Fruit fly (Drosophila melanogaster) whole organism, adult: ENCODE data around the gene kek6.
A peak's percentile ranks its signal among the peaks of the same experiment; 100 is the strongest.

Experiments
- CG11617 ChIP-seq: fragments of 200-800 bp; sonication (Bioruptor generic); optimal IDR thresholded peaks from 2 replicates; lab custom pipeline; 2017; ENCODE audit warnings: mild to moderate bottlenecking, missing biosample characterization, missing genetic modification reagents, missing genetic modification characterization
- CG12768 ChIP-seq: fragments of 200-800 bp; sonication (Bioruptor generic); optimal IDR thresholded peaks from 2 replicates; lab custom pipeline; 2017; ENCODE audit warnings: missing biosample characterization, missing genetic modification characterization, mild to moderate bottlenecking, moderate library complexity, missing genetic modification reagents
- CG14711 ChIP-seq: fragments of 200-800 bp; sonication (Bioruptor generic); optimal IDR thresholded peaks from 2 replicates; lab custom pipeline; 2018; ENCODE audit warnings: missing biosample characterization, mild to moderate bottlenecking, missing genetic modification characterization, moderate library complexity
- CG1620 ChIP-seq: fragments of 200-800 bp; sonication (Bioruptor generic); optimal IDR thresholded peaks from 2 replicates; lab custom pipeline; 2016; ENCODE audit warnings: missing biosample characterization, missing genetic modification characterization
- CG33017 ChIP-seq: fragments of 200-800 bp; sonication (Bioruptor generic); optimal IDR thresholded peaks from 2 replicates; lab custom pipeline; 2018; ENCODE audit warnings: missing biosample characterization, mild to moderate bottlenecking, missing genetic modification characterization, moderate library complexity
- CG5204 ChIP-seq: fragments of 200-800 bp; sonication (Bioruptor generic); optimal IDR thresholded peaks from 2 replicates; lab custom pipeline; 2016; ENCODE audit warnings: missing biosample characterization, missing genetic modification characterization
- CG7045 ChIP-seq: fragments of 200-800 bp; sonication (Bioruptor generic); optimal IDR thresholded peaks from 2 replicates; lab custom pipeline; 2017; ENCODE audit warnings: missing biosample characterization, mild to moderate bottlenecking, missing genetic modification characterization
- CG7101 ChIP-seq: fragments of 200-800 bp; sonication (Bioruptor generic); optimal IDR thresholded peaks from 2 replicates; lab custom pipeline; 2018; ENCODE audit warnings: missing biosample characterization, mild to moderate bottlenecking, missing genetic modification characterization, moderate library complexity
- Clk ChIP-seq: fragments of 200-800 bp; sonication (Bioruptor generic); optimal IDR thresholded peaks from 2 replicates; lab custom pipeline; 2017; ENCODE audit warnings: missing biosample characterization, missing genetic modification characterization
- Crg-1 ChIP-seq: fragments of 200-800 bp; sonication (Bioruptor generic); optimal IDR thresholded peaks from 2 replicates; lab custom pipeline; 2016; ENCODE audit warnings: missing biosample characterization, missing genetic modification characterization
- Hr96 ChIP-seq: fragments of 200-800 bp; sonication (Bioruptor generic); optimal IDR thresholded peaks from 2 replicates; lab custom pipeline; 2016; ENCODE audit warnings: missing biosample characterization, missing genetic modification characterization
- Mnt ChIP-seq: fragments of 200-800 bp; sonication (Bioruptor generic); optimal IDR thresholded peaks from 2 replicates; lab custom pipeline; 2016; ENCODE audit warnings: missing biosample characterization, mild to moderate bottlenecking, missing genetic modification characterization
- bab1 ChIP-seq: fragments of 200-800 bp; sonication (Bioruptor generic); optimal IDR thresholded peaks from 3 replicates; lab custom pipeline; 2019; ENCODE audit warnings: missing biosample characterization, mild to moderate bottlenecking, missing genetic modification characterization, moderate library complexity
- cic ChIP-seq: fragments of 200-800 bp; sonication (Bioruptor generic); optimal IDR thresholded peaks from 2 replicates; lab custom pipeline; 2017; ENCODE audit warnings: missing biosample characterization, mild to moderate bottlenecking, missing genetic modification characterization, moderate library complexity
- cnc ChIP-seq, 2 experiments: fragments of >200 bp; optimal IDR thresholded peaks; 2 replicates each; lab custom pipeline; 2017
- kay ChIP-seq: fragments of 200-800 bp; sonication (Bioruptor generic); peaks from one replicate; lab custom pipeline; 2016; ENCODE audit warnings: missing biosample characterization, missing genetic modification characterization, borderline replicate concordance
- ovo ChIP-seq: fragments of 200-800 bp; sonication (Bioruptor generic); optimal IDR thresholded peaks from 2 replicates; lab custom pipeline; 2016; ENCODE audit warnings: missing biosample characterization, missing genetic modification characterization
- pad ChIP-seq: fragments of 200-800 bp; sonication (Bioruptor generic); optimal IDR thresholded peaks from 3 replicates; lab custom pipeline; 2017; ENCODE audit warnings: missing biosample characterization, missing genetic modification characterization, mild to moderate bottlenecking, moderate library complexity, missing genetic modification reagents
- tj ChIP-seq: fragments of 200-800 bp; sonication (Bioruptor generic); optimal IDR thresholded peaks from 3 replicates; lab custom pipeline; 2017; ENCODE audit warnings: missing biosample characterization, mild to moderate bottlenecking, missing genetic modification characterization, moderate library complexity
- toe ChIP-seq: fragments of 200-800 bp; sonication (Bioruptor generic); optimal IDR thresholded peaks from 2 replicates; lab custom pipeline; 2016; ENCODE audit warnings: missing biosample characterization, missing genetic modification characterization

The kek6 gene

DNA sequence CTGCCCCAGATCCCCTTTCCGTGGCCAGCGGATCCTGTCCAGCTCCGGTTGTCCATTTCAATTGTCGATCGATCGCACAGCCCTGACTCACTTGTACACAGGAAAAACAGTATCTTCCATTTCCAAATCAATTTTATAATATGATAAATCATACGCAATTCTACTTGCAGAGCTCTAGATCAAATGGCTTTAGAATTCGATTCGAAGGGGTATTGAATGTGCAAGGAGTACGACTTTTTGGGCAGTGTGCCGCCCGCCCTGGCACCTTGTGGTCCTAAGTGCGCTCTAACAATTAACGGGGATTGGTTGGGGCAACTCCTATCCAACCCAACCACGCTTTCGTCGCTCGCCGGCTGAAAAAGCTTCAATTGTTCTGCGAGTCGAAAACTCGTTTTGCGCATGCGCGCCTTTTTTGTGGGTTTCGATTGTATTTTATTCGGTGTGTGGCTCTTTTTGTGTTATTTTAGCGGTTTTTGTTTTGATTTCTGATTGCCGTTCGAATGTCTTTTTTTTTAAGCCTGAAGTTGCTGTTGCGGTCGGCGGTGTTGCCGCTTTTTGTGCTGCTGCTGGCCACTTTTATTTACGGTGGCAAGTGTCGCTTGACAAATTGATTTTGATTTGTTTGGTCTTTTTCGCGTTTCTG is 60.3 kb downstream of the kek6 start:
- TF ChIP-seq ovo (GFP tag; lab: Kevin White, UChicago): no peak
- TF ChIP-seq CG1620 (GFP tag; lab: Kevin White, UChicago): no peak
- TF ChIP-seq Hr96 (GFP tag; lab: Kevin White, UChicago): no peak
- no peak for TF ChIP-seq cnc (optimal IDR thresholded peaks at IDR 0.05; lab: Kevin White, UChicago)
- no peak for TF ChIP-seq CG14711 (tag; lab: Kevin White, UChicago)
- TF ChIP-seq toe (GFP tag; lab: Kevin White, UChicago): no peak
- TF ChIP-seq bab1 (GFP tag; lab: Kevin White, UChicago): no peak
- TF ChIP-seq CG5204 (GFP tag; lab: Kevin White, UChicago): no peak
- no peak for TF ChIP-seq CG7045 (GFP tag; lab: Kevin White, UChicago)
- no peak for TF ChIP-seq tj (GFP tag; lab: Kevin White, UChicago)

DNA sequence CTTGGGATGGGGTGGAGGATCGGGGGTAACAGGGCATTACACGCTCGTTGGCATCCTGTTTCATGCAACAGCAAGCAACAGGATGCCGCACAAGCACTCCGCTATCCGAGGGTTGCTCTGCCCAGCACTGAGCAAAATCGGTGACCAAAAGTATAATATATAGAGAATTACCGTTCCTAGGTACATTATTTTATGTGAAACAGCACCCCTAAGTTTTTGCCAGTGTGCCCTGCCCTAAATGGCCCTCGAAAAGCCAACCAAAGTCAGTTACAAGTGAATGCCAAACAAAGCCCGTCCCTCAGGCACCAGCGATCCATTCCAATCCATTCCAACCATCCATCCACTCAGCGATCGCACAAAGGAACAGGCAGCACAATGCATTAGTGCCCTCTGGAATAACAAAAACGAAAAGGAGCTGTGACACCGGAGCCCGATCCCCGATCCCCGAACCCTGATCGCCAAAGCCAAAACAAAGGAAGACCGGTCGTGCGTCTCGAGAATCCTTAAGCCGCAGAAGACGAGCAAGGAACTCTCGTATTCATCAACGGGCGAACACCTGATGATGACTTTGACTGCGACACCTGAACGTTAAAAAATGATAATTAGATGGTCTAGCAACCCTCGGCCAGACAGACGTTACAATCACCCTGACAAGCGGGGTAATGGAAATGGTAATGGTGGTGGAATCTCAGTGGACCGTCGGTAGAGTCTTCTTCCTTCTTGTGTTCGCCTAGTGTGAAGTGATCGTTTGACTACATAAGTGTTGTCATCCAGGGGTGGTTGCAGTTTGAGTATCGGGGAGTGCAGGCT is 61.3 kb downstream of the kek6 start:
- TF ChIP-seq CG14711 (tag; lab: Kevin White, UChicago) (no peak), kay (GFP tag; lab: Kevin White, UChicago) (no peak), CG1620 (GFP tag; lab: Kevin White, UChicago) (no peak), bab1 (GFP tag; lab: Kevin White, UChicago) (no peak), CG12768 (GFP tag; lab: Kevin White, UChicago) (no peak), toe (GFP tag; lab: Kevin White, UChicago) (no peak), tj (GFP tag; lab: Kevin White, UChicago) (no peak), Clk (GFP tag; lab: Kevin White, UChicago) (no peak)

DNA sequence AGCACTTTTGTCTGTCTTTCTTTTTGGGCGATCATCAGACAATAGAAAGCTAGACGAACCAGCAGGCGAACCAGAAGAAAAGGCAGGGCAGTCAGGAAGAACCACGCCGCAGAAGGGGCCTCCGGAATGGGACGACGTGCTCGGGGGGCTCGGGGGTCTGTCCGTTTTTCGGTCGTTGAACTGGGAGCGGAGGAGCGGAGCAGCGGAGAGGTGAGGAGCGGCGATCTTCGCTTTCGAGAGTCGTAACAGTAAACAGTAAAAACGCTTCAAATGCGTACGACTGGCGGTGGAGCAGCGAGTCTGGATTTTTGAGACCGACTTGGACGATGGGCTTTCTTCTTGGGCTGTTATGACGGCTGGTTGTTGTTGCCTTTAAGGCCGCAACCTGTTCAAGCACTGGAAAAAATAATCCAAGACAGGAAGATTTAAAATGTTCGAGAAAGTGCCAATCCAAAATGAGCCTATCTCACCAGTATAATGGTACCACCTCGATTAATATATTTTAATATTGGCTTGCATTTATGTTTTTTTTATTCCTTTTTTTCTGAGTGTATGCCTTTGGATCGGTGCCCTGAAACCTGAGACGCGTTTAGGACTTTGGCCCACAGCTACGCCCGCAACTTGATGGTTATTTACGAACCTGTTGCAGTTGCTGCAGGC is 64.9 kb downstream of the kek6 start:
- TF ChIP-seq tj (GFP tag; lab: Kevin White, UChicago): no peak
- no peak for TF ChIP-seq Mnt
- no peak for TF ChIP-seq CG1620 (GFP tag; lab: Kevin White, UChicago)
- no peak for TF ChIP-seq Crg-1
- TF ChIP-seq ovo (GFP tag; lab: Kevin White, UChicago): no peak
- no peak for TF ChIP-seq toe (GFP tag; lab: Kevin White, UChicago)
- TF ChIP-seq kay (GFP tag; lab: Kevin White, UChicago): no peak
- TF ChIP-seq cic (GFP tag; lab: Kevin White, UChicago): no peak
- no peak for TF ChIP-seq pad (GFP tag; lab: Kevin White, UChicago)

DNA sequence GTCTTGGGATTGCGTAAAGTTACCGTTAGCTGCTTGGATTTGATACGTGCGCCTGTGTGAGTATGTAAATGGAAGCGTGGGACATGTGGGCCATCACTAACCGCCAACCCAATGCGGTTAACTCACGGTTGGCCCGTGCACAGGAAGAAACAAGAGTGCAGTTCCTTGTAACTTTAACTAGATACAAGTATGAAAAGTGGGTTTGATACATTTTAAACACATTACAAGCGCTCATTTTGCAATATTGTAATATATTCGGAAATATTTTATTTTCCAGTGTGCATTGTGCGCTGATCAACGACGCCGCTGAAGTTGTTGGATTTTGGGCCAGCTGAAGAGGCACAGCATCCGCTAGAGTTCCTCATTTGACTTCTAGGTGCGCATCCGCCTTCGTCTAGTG is 65.8 kb downstream of the kek6 start:
- TF ChIP-seq CG14711 (tag; lab: Kevin White, UChicago) (no peak), CG7045 (GFP tag; lab: Kevin White, UChicago) (no peak), CG7101 (tag; lab: Kevin White, UChicago) (no peak), CG11617 (GFP tag; lab: Kevin White, UChicago) (no peak), CG12768 (GFP tag; lab: Kevin White, UChicago) (no peak), kay (GFP tag; lab: Kevin White, UChicago) (no peak), tj (GFP tag; lab: Kevin White, UChicago) (no peak), Crg-1 (no peak), Mnt (no peak), CG5204 (GFP tag; lab: Kevin White, UChicago) (no peak), pad (GFP tag; lab: Kevin White, UChicago) (no peak), CG33017 (no peak)

DNA sequence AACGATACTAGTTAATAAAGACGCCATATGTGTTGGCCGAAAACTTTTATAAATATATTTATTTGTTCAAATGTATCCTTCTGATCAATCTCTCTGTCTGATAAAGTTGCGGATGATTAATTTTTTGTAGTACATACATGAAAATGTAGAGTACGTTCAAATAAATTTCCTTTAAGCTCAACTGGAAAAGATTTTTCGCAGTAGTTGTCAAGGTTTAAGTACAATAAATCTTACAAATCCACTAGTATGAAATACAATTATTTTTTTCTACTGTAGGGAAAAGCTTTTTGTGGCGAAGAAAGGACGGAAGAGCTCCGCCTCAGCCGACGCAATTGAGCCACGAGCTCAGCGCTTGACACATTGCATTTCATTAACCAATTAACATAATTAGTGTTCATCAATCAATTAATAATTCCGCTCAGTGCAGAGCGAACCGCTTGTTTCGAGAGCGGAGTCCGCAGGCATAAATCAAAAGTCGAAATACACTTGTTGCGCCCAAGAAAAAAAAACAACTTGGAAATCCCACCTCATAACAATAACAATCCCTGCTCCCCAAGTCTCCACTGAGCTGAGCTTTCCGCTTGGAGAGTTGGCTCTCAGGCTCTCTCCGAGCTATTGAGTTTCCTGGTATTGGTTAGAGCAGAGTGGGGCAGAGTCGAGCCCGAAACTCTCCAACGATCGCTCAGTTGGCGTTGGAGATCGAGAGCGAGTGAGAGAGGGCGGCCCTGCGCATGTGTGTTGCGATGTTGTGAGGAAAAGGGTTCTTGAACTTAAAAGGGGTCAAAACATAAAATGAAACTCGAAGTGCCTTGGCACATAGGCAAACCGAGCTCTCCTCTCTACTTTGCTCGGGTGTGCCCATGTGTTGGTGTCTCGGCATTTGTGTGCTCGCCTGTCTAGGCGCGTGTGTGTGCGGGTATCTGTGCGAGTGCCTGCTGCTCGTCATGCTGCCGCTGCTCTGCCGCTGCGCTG is 67.0 kb downstream of the kek6 start:
- TF ChIP-seq CG5204 (GFP tag; lab: Kevin White, UChicago): no peak
- TF ChIP-seq CG11617 (GFP tag; lab: Kevin White, UChicago): no peak
- no peak for TF ChIP-seq CG33017
- TF ChIP-seq kay (GFP tag; lab: Kevin White, UChicago): peak; percentile 52
- TF ChIP-seq CG7101 (tag; lab: Kevin White, UChicago): no peak
- TF ChIP-seq Hr96 (GFP tag; lab: Kevin White, UChicago): no peak
- no peak for TF ChIP-seq cic (GFP tag; lab: Kevin White, UChicago)
- no peak for TF ChIP-seq CG7045 (GFP tag; lab: Kevin White, UChicago)
- peak; percentile 40 for TF ChIP-seq tj (GFP tag; lab: Kevin White, UChicago)
- TF ChIP-seq Crg-1: no peak
- no peak for TF ChIP-seq cnc (optimal IDR thresholded peaks at IDR 0.05; lab: Kevin White, UChicago)
- TF ChIP-seq ovo (GFP tag; lab: Kevin White, UChicago): no peak
- no peak for TF ChIP-seq Mnt
- no peak for TF ChIP-seq Clk (GFP tag; lab: Kevin White, UChicago)
- TF ChIP-seq CG1620 (GFP tag; lab: Kevin White, UChicago): no peak
- TF ChIP-seq toe (GFP tag; lab: Kevin White, UChicago): no peak
- peak; percentile 85 for TF ChIP-seq pad (GFP tag; lab: Kevin White, UChicago)
- TF ChIP-seq CG12768 (GFP tag; lab: Kevin White, UChicago): no peak
- TF ChIP-seq bab1 (GFP tag; lab: Kevin White, UChicago): no peak
